Worm (Caenorhabditis elegans) whole organism, L4/young adult: ENCODE measurements around the gene C25E10.10.

ENCODE experiments used
- W03F9.2 ChIP-seq: fragments of 150-350 bp; optimal IDR thresholded peaks from 2 replicates; lab custom pipeline; 2014; ENCODE audit warnings: missing biosample characterization, missing genetic modification characterization
- dao-5 ChIP-seq: sonication (generic microtip); optimal IDR thresholded peaks from 2 replicates; lab custom pipeline; 2016; ENCODE audit warnings: missing genotype, missing genetic modification characterization, moderate library complexity, missing compliant biosample characterization
- him-1 ChIP-seq: sonication (generic microtip); optimal IDR thresholded peaks from 2 replicates; lab custom pipeline; 2016; ENCODE audit warnings: missing genotype, missing genetic modification reagents, missing genetic modification characterization, missing compliant biosample characterization

DNA sequence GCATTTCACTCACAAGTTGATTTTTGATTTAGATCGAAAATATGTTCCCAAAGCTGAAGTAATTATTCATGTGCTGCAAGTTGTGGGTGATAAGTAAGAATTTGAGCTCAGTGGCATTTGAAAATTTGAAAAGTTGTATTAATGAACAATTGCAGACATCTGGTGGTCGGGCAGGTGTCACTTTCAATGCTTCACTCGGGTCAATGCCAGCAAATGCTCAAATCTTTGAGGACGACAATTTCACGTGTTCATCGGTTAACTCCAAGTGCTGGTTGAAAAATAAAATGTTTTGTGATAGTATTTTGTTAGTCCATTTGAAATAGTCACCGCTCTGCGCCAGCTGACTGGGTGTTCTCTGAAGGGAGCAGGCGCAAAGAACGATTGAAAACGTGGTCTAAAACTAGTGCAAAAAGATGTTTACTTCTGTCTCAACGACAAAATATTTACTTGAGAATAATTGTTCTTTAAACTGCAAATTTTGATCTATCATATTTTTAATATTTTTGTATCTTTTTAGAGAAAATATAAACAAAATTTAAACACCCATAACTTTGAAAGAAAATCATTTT is 38.0 kb upstream of the C25E10.10 start:
- TF ChIP-seq him-1 (tag; lab: Kevin White, UChicago) (no peak), dao-5 (tag; lab: Kevin White, UChicago) (no peak), W03F9.2 (tag; lab: Kevin White, UChicago) (no peak)
